Worm (Caenorhabditis elegans): Measurements from ENCODE around the gene ZC196.4.

The ZC196.4 gene

ce11 chrV:8732934-8733333, at the start of gene ZC196.4:
TSS of gene ZC196.4 (plus strand) at chrV:8733106.
- TF ChIP-seq nhr-12 (tag; optimal IDR thresholded peaks at IDR 0.05) (no peak), ceh-83 (GFP tag; optimal IDR thresholded peaks at IDR 0.05) (no peak), M03D4.4 (tag; optimal IDR thresholded peaks at IDR 0.05) (no peak), nhr-76 (tag; optimal IDR thresholded peaks at IDR 0.05) (no peak), sptf-1 (tag; optimal IDR thresholded peaks at IDR 0.05) (no peak), cnd-1 (tag; optimal IDR thresholded peaks at IDR 0.05) (no peak), sem-2 (GFP tag; optimal IDR thresholded peaks at IDR 0.05) (no peak), drap-1 (GFP tag; optimal IDR thresholded peaks at IDR 0.05) (no peak), unc-39 (tag; optimal IDR thresholded peaks at IDR 0.05) (no peak), elt-3 (tag; optimal IDR thresholded peaks at IDR 0.05) (no peak), ztf-11 (tag; optimal IDR thresholded peaks at IDR 0.05) (no peak), ces-1 (GFP tag; optimal IDR thresholded peaks at IDR 0.05) (no peak), mls-2 (tag; optimal IDR thresholded peaks at IDR 0.05) (no peak), lsy-2 (tag; optimal IDR thresholded peaks at IDR 0.05) (no peak), flh-1 (GFP tag; optimal IDR thresholded peaks at IDR 0.05) (no peak), bed-3 (GFP tag; optimal IDR thresholded peaks at IDR 0.05) (no peak), hlh-1 (tag; optimal IDR thresholded peaks at IDR 0.05) (no peak), mab-5 (tag; optimal IDR thresholded peaks at IDR 0.05) (no peak), blmp-1 (tag; optimal IDR thresholded peaks at IDR 0.05) (no peak), ham-2 (GFP tag; optimal IDR thresholded peaks at IDR 0.05) (no peak)

- TF ChIP-seq zip-8 (tag; optimal IDR thresholded peaks at IDR 0.05) (no peak), unc-120 (tag; optimal IDR thresholded peaks at IDR 0.05; ENCODE audit: poor library complexity, severe bottlenecking) (no peak)
Observed at ce11 chrV:8683787-8684186, 49.1 kb upstream of the ZC196.4 start.

- TF ChIP-seq tbx-8 (GFP tag; optimal IDR thresholded peaks at IDR 0.05) (no peak), lin-13 (tag; optimal IDR thresholded peaks at IDR 0.05) (no peak), unc-39 (tag; optimal IDR thresholded peaks at IDR 0.05) (no peak), nhr-76 (tag; optimal IDR thresholded peaks at IDR 0.05) (no peak), nhr-12 (tag; optimal IDR thresholded peaks at IDR 0.05) (no peak), flh-1 (GFP tag; optimal IDR thresholded peaks at IDR 0.05) (no peak), lsy-2 (tag; optimal IDR thresholded peaks at IDR 0.05) (no peak), ceh-43 (GFP tag; optimal IDR thresholded peaks at IDR 0.05) (no peak), nhr-2 (tag; optimal IDR thresholded peaks at IDR 0.05) (no peak), elt-1 (tag; optimal IDR thresholded peaks at IDR 0.05; ENCODE audit: borderline replicate concordance, insufficient read depth) (no peak), bed-3 (GFP tag; optimal IDR thresholded peaks at IDR 0.05) (no peak), hlh-1 (tag; optimal IDR thresholded peaks at IDR 0.05) (no peak), nhr-237 (tag; optimal IDR thresholded peaks at IDR 0.05) (no peak), ceh-83 (GFP tag; optimal IDR thresholded peaks at IDR 0.05) (no peak), M03D4.4 (tag; optimal IDR thresholded peaks at IDR 0.05) (no peak), elt-3 (tag; optimal IDR thresholded peaks at IDR 0.05) (no peak), drap-1 (GFP tag; optimal IDR thresholded peaks at IDR 0.05) (no peak), zip-8 (tag; optimal IDR thresholded peaks at IDR 0.05) (no peak)
Observed at ce11 chrV:8686764-8687163, 46.1 kb upstream of the ZC196.4 start, which contains the start of gene ZC190.7. TSS of gene ZC190.7 (minus strand) at chrV:8686864.

- TF ChIP-seq blmp-1 (tag; optimal IDR thresholded peaks at IDR 0.05), result no peak
- TF ChIP-seq tbx-8 (GFP tag; optimal IDR thresholded peaks at IDR 0.05), result no peak
- no peak for TF ChIP-seq sem-2 (GFP tag; optimal IDR thresholded peaks at IDR 0.05)
- no peak for TF ChIP-seq pha-4 (tag; optimal IDR thresholded peaks at IDR 0.05)
- no peak for TF ChIP-seq unc-39 (tag; optimal IDR thresholded peaks at IDR 0.05)
- TF ChIP-seq drap-1 (GFP tag; optimal IDR thresholded peaks at IDR 0.05), result no peak
- TF ChIP-seq lin-13 (tag; optimal IDR thresholded peaks at IDR 0.05), result no peak
- TF ChIP-seq ceh-43 (GFP tag; optimal IDR thresholded peaks at IDR 0.05), result no peak
- TF ChIP-seq nhr-28 (tag; optimal IDR thresholded peaks at IDR 0.05), result no peak
- no peak for TF ChIP-seq bed-3 (GFP tag; optimal IDR thresholded peaks at IDR 0.05)
- no peak for TF ChIP-seq ham-2 (GFP tag; optimal IDR thresholded peaks at IDR 0.05)
- no peak for TF ChIP-seq unc-62 (GFP tag; optimal IDR thresholded peaks at IDR 0.05)
- no peak for TF ChIP-seq ztf-11 (tag; optimal IDR thresholded peaks at IDR 0.05)
- no peak for TF ChIP-seq cnd-1 (tag; optimal IDR thresholded peaks at IDR 0.05)
- no peak for TF ChIP-seq elt-3 (tag; optimal IDR thresholded peaks at IDR 0.05)
- TF ChIP-seq lsy-2 (tag; optimal IDR thresholded peaks at IDR 0.05), result no peak
- no peak for TF ChIP-seq unc-120 (tag; optimal IDR thresholded peaks at IDR 0.05; ENCODE audit: poor library complexity, severe bottlenecking)
- no peak for TF ChIP-seq hlh-1 (tag; optimal IDR thresholded peaks at IDR 0.05)
- TF ChIP-seq lin-32 (GFP tag; optimal IDR thresholded peaks at IDR 0.05), result no peak
Observed at ce11 chrV:8687707-8688106, 45.2 kb upstream of the ZC196.4 start, which contains the start of gene ZC190.8. TSS of gene ZC190.8 (minus strand) at chrV:8687807.
